Worm (Caenorhabditis elegans) whole organism, L2 larva: ENCODE data around the gene T02B11.4.

Experiments used
- elt-1 ChIP-seq: fragments of 150-350 bp; optimal IDR thresholded peaks from 2 replicates; lab custom pipeline; 2014; ENCODE audit warnings: missing biosample characterization, missing genetic modification characterization
- mdl-1 ChIP-seq, 2 experiments: fragments of 150-350 bp in 1 of 2; sonication (generic microtip) in 1 of 2; optimal IDR thresholded peaks; 2 replicates each; lab custom pipeline; 2017; ENCODE audit warnings: missing biosample characterization in 2 of 2, missing genetic modification characterization in 2 of 2
- nhr-11 ChIP-seq: fragments of 150-350 bp; optimal IDR thresholded peaks from 2 replicates; lab custom pipeline; 2014; ENCODE audit warnings: missing biosample characterization, missing genetic modification characterization

- TF ChIP-seq elt-1 (tag; lab: Kevin White, UChicago), result no peak
- TF ChIP-seq nhr-11 (tag; lab: Kevin White, UChicago), result no peak
- TF ChIP-seq mdl-1 (tag; optimal IDR thresholded peaks at IDR 0.05; lab: Kevin White, UChicago), result no peak
Measured at ce11 chrV:911474-911873, 40.5 kb upstream of the T02B11.4 start, which contains the start of gene adh-5.
